Worm (Caenorhabditis elegans): Measurements from ENCODE around the gene sre-42.

The sre-42 gene

DNA sequence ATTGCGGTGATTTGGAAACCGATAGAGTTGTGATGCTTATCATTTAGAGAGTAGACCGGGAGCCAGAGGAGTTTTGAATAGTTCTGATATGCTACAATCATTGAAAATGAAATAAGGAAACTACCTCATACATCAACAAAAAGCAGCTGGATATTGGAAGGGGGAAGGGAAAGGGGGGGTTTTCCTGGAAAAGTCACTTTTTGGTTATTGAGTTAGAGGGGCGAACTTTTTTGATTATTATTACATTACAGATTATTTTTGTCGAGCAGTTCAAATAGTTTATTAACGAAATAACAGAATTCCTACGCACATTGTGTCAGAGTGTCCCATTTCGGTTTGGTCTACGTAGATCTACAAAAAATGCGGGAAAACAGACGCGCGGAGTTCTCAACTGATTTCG, at the start of gene sre-42:
Gene sre-42, minus strand, starts transcription at position 101 of the 400 bp plus-strand sequence.
- TF ChIP-seq unc-86 (tag; optimal IDR thresholded peaks at IDR 0.05) (no peak), sox-2 (GFP tag; IDR thresholded peaks at IDR 0.05) (no peak), eyg-1 (tag; optimal IDR thresholded peaks at IDR 0.05) (no peak), npax-4 (tag; optimal IDR thresholded peaks at IDR 0.05) (no peak), unc-3 (GFP tag; conservative IDR thresholded peaks at IDR 0.05) (no peak), unc-3 (tag; optimal IDR thresholded peaks at IDR 0.05) (no peak), ceh-48 (tag; optimal IDR thresholded peaks at IDR 0.05) (no peak), madf-2 (tag; optimal IDR thresholded peaks at IDR 0.05) (no peak), K09A11.1 (tag; optimal IDR thresholded peaks at IDR 0.05; ENCODE audit: insufficient read depth) (no peak), odd-2 (tag; optimal IDR thresholded peaks at IDR 0.05) (no peak), sox-4 (tag; optimal IDR thresholded peaks at IDR 0.05) (no peak), unc-42 (tag; optimal IDR thresholded peaks at IDR 0.05) (no peak), nhr-11 (tag; optimal IDR thresholded peaks at IDR 0.05) (no peak), dve-1 (tag; optimal IDR thresholded peaks at IDR 0.05) (no peak), Y22D7AL.16 (tag; optimal IDR thresholded peaks at IDR 0.05) (no peak)

DNA sequence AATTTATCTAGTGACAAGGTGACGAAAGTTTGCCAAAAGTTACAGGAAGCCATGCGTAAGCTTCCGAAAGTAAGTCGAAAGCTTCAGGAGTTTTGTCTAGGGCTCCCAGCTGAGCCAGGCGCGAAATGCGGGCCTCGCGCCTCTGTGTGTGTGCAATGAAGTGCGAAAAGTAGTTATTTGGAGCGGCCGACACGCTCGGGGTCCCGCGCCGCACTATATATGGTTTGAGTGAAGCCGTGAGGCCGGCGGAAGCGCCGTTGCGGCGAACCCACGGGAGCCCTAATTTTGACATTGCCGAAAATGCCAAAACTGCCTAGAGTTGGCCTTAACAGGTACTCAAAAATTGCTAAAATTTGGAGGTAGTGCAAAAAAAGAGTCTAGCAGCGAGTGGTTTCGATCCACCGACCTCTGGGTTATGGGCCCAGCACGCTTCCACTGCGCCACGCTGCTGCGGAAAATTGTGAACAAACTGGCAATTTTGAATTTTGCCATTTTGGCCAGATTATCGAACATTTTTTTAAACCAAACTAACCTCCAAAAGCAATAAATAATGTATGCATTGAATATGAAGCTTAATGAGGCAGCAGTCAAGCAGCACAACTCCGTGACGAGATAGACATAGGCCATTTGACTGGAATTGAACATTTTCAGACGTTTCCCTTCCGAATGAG, 48.7 kb upstream of the sre-42 start:
- TF ChIP-seq unc-55 (GFP tag; optimal IDR thresholded peaks at IDR 0.05): no peak
- TF ChIP-seq K09A11.1 (tag; optimal IDR thresholded peaks at IDR 0.05; ENCODE audit: insufficient read depth): no peak
- TF ChIP-seq hlh-30 (tag; optimal IDR thresholded peaks at IDR 0.05; ENCODE audit: insufficient read depth): no peak
- TF ChIP-seq C08G9.2 (tag; optimal IDR thresholded peaks at IDR 0.05): no peak
- TF ChIP-seq hlh-13 (GFP tag; optimal IDR thresholded peaks at IDR 0.05): no peak
- no peak for TF ChIP-seq eyg-1 (tag; optimal IDR thresholded peaks at IDR 0.05)
- TF ChIP-seq ceh-6 (GFP tag; optimal IDR thresholded peaks at IDR 0.05): no peak
- TF ChIP-seq zip-5 (tag; optimal IDR thresholded peaks at IDR 0.05): no peak
- no peak for TF ChIP-seq elt-2 (tag; optimal IDR thresholded peaks at IDR 0.05)
- no peak for TF ChIP-seq ceh-48 (tag; optimal IDR thresholded peaks at IDR 0.05)
- no peak for TF ChIP-seq fkh-6 (tag; optimal IDR thresholded peaks at IDR 0.05)
- TF ChIP-seq ttx-3 (tag; optimal IDR thresholded peaks at IDR 0.05): no peak
- TF ChIP-seq C38D4.7 (GFP tag; optimal IDR thresholded peaks at IDR 0.05): no peak
- no peak for TF ChIP-seq madf-2 (tag; optimal IDR thresholded peaks at IDR 0.05)
- TF ChIP-seq elt-4 (tag; optimal IDR thresholded peaks at IDR 0.05): no peak

DNA sequence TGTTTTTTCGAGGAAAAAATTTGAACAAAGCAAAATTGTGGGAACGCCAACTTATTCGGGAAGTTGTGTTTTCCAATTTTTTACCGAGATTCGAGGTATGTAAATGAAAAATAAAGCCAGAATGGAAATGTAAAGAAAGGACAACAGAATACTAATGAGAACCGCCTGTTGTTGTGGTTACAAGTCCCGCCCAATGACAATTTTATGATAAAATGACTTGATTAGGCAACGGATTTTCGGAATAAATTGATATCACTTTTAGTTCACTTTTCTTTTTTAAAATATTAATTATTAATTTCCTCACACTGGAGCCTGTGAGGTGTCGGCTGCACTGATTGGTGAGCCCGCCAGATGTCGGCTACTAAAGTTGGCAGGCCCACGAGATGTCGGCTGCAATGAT, 45.7 kb upstream of the sre-42 start, which contains the start of gene dct-12:
Gene dct-12, minus strand, starts transcription at position 101 of the 400 bp plus-strand sequence.
- TF ChIP-seq sox-4 (tag; optimal IDR thresholded peaks at IDR 0.05) (no peak), hlh-30 (tag; optimal IDR thresholded peaks at IDR 0.05; ENCODE audit: insufficient read depth) (no peak), ceh-22 (tag; optimal IDR thresholded peaks at IDR 0.05) (no peak), C38D4.7 (GFP tag; optimal IDR thresholded peaks at IDR 0.05) (no peak), fax-1 (tag; optimal IDR thresholded peaks at IDR 0.05) (no peak), K02D7.2 (tag; optimal IDR thresholded peaks at IDR 0.05) (no peak), elt-2 (tag; optimal IDR thresholded peaks at IDR 0.05) (no peak), fkh-10 (GFP tag; optimal IDR thresholded peaks at IDR 0.05) (no peak), tbx-2 (tag; optimal IDR thresholded peaks at IDR 0.05) (no peak), ceh-9 (tag; optimal IDR thresholded peaks at IDR 0.05) (no peak), ceh-30 (tag; optimal IDR thresholded peaks at IDR 0.05) (no peak), ahr-1 (tag; optimal IDR thresholded peaks at IDR 0.05) (no peak), unc-86 (tag; optimal IDR thresholded peaks at IDR 0.05) (no peak), eyg-1 (tag; optimal IDR thresholded peaks at IDR 0.05) (no peak), hlh-15 (tag; optimal IDR thresholded peaks at IDR 0.05) (no peak), che-1 (tag; optimal IDR thresholded peaks at IDR 0.05) (no peak), ttx-3 (tag; optimal IDR thresholded peaks at IDR 0.05) (no peak), madf-2 (tag; optimal IDR thresholded peaks at IDR 0.05) (no peak)

DNA sequence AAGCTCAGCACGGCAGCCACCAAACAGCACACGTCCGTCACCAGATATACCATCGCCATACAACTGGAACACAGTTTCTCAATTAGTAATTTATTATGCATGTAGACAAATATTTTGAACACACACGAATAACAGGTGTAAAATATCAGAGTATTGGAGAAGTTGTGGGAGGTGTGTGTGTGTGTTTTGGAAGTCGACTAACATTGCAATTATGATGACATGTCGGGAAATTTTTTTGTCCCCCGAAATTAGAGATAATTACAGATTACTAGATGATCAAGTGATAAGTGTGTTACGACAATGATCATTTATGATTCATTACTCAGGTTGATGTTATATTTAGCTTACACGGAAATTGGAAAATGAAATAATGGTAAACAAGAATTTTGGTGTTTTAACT, 43.1 kb upstream of the sre-42 start, which contains the start of gene Y57A10C.8:
Gene Y57A10C.8, minus strand, starts transcription at position 101 of the 400 bp plus-strand sequence.
- TF ChIP-seq unc-3 (GFP tag; conservative IDR thresholded peaks at IDR 0.05): no peak
- TF ChIP-seq unc-3 (tag; optimal IDR thresholded peaks at IDR 0.05): no peak
- no peak for TF ChIP-seq pat-9 (tag; optimal IDR thresholded peaks at IDR 0.05)
- TF ChIP-seq mec-3 (tag; optimal IDR thresholded peaks at IDR 0.05; ENCODE audit: borderline replicate concordance): no peak
- TF ChIP-seq ceh-31 (tag; optimal IDR thresholded peaks at IDR 0.05): no peak
- no peak for TF ChIP-seq unc-42 (tag; optimal IDR thresholded peaks at IDR 0.05)
- no peak for TF ChIP-seq che-1 (tag; optimal IDR thresholded peaks at IDR 0.05)
- no peak for TF ChIP-seq elt-4 (tag; optimal IDR thresholded peaks at IDR 0.05)
- TF ChIP-seq unc-55 (GFP tag; optimal IDR thresholded peaks at IDR 0.05): no peak
- TF ChIP-seq gmeb-2 (tag; optimal IDR thresholded peaks at IDR 0.05): no peak
- no peak for TF ChIP-seq ceh-34 (tag; optimal IDR thresholded peaks at IDR 0.05)
- no peak for TF ChIP-seq ceh-24 (tag; optimal IDR thresholded peaks at IDR 0.05)
- no peak for TF ChIP-seq dve-1 (tag; optimal IDR thresholded peaks at IDR 0.05)
- no peak for TF ChIP-seq eyg-1 (tag; optimal IDR thresholded peaks at IDR 0.05)
- no peak for TF ChIP-seq sox-4 (tag; optimal IDR thresholded peaks at IDR 0.05)

Data from whole organism, late embryonic.